Fruit fly (Drosophila melanogaster): ENCODE measurements around the gene B52.

The B52 gene

DNA sequence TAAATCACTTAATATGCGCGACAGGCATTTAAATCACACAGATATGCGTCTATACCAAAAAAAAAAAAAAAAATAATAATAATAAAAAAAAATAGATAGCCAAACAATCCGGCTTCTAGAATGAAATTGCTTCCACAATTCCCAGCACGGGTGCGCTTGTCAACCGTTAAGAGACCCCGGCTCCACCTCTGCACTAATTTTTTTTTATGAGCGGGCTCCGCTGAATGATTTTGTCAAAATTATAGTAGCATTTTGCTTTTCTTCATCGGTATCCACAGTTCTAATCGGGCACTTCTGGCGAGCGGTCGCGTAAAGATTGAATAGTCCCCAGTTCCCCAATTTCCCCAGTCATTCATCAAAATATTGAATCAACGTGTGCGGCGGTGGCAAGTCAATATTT is 45.3 kb downstream of the B52 start, which contains the start of gene Adgf-C:
TSS of gene Adgf-C (plus strand) at position 301 of the 400 bp plus-strand sequence.
- TF ChIP-seq dimm (GFP tag; IDR thresholded peaks at IDR 0.05) (no peak), yki (optimal IDR thresholded peaks at IDR 0.05) (no peak), CG9727 (GFP tag; optimal IDR thresholded peaks at IDR 0.05) (no peak), oc (tag; optimal IDR thresholded peaks at IDR 0.05) (no peak), CG7786 (GFP tag; optimal IDR thresholded peaks at IDR 0.05) (no peak), tup (GFP tag; optimal IDR thresholded peaks at IDR 0.05) (no peak), CG17385 (GFP tag; optimal IDR thresholded peaks at IDR 0.05) (no peak), Dek (tag; optimal IDR thresholded peaks at IDR 0.05) (no peak), CG17912 (GFP tag; optimal IDR thresholded peaks at IDR 0.05) (no peak), CG15073 (GFP tag; optimal IDR thresholded peaks at IDR 0.05) (no peak), chif (GFP tag; optimal IDR thresholded peaks at IDR 0.05) (no peak), insv (GFP tag; optimal IDR thresholded peaks at IDR 0.05) (no peak), lbe (GFP tag; optimal IDR thresholded peaks at IDR 0.05) (no peak), vnd (GFP tag; IDR thresholded peaks at IDR 0.05; ENCODE audit: partially characterized antibody) (no peak), CG6272 (GFP tag; IDR thresholded peaks at IDR 0.05) (no peak), zen (tag; optimal IDR thresholded peaks at IDR 0.05) (no peak), CG11398 (GFP tag; optimal IDR thresholded peaks at IDR 0.05) (no peak)

dm6 chr3R:13709839-13710238 is 48.7 kb downstream of the B52 start, which contains the start of gene Argp:
TSS of gene Argp (minus strand) at chr3R:13709939.
- TF ChIP-seq CG9215 (GFP tag; IDR thresholded peaks at IDR 0.05) = no peak
- no peak for TF ChIP-seq CG9932 (GFP tag; IDR thresholded peaks at IDR 0.05)
- TF ChIP-seq Hr51 (GFP tag; optimal IDR thresholded peaks at IDR 0.05) = no peak
- no peak for TF ChIP-seq CG13894 (tag; optimal IDR thresholded peaks at IDR 0.05)
- TF ChIP-seq fru (optimal IDR thresholded peaks at IDR 0.05) = no peak
- no peak for TF ChIP-seq vvl (GFP tag; IDR thresholded peaks at IDR 0.05)
- no peak for TF ChIP-seq corto (GFP tag; optimal IDR thresholded peaks at IDR 0.05)
- no peak for TF ChIP-seq klu (GFP tag; IDR thresholded peaks at IDR 0.05)
- TF ChIP-seq Ets97D (GFP tag; optimal IDR thresholded peaks at IDR 0.05) = no peak
- no peak for TF ChIP-seq CG8478 (optimal IDR thresholded peaks at IDR 0.05)
- no peak for TF ChIP-seq caup (GFP tag; optimal IDR thresholded peaks at IDR 0.05; ENCODE audit: severe bottlenecking)
- TF ChIP-seq Gsc (GFP tag; IDR thresholded peaks at IDR 0.05) = no peak
- TF ChIP-seq chif (GFP tag; optimal IDR thresholded peaks at IDR 0.05) = no peak
- no peak for TF ChIP-seq Side (GFP tag; optimal IDR thresholded peaks at IDR 0.05)

DNA sequence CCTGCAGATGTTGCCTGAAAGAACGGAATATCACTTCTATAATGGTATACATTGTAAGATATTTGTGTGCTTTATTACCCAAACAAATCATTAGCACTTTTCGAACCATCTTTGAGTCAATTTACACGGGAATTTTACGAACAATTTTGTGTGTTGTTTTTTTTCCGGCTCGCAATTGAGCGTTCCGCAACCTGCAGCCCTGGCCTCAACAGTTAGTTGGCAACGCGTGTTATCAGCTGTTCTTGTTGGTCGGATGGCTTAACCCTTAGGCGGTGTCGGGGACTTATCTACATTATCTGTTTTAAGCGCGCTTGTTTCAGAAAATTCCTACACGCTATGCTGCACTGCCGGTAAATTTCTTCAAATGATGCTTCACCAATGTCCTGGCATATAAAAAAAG is 49.5 kb downstream of the B52 start:
- TF ChIP-seq Kr (GFP tag; optimal IDR thresholded peaks at IDR 0.05) = no peak
- TF ChIP-seq CG18764 (GFP tag; optimal IDR thresholded peaks at IDR 0.05) = no peak
- no peak for TF ChIP-seq Hr3 (GFP tag; optimal IDR thresholded peaks at IDR 0.05)
- no peak for TF ChIP-seq jumu (GFP tag; optimal IDR thresholded peaks at IDR 0.05)
- TF ChIP-seq nerfin-2 (GFP tag; IDR thresholded peaks at IDR 0.05; ENCODE audit: partially characterized antibody) = peak; percentile 12; the same call in 1 of the 2 replicates
- no peak for TF ChIP-seq CG10274 (GFP tag; optimal IDR thresholded peaks at IDR 0.05)
- TF ChIP-seq sob (GFP tag; IDR thresholded peaks at IDR 0.05) = no peak
- TF ChIP-seq CG11696 (GFP tag; IDR thresholded peaks at IDR 0.05) = no peak
- TF ChIP-seq phol (tag; optimal IDR thresholded peaks at IDR 0.05) = no peak
- no peak for TF ChIP-seq MTF-1 (GFP tag; optimal IDR thresholded peaks at IDR 0.05; ENCODE audit: borderline replicate concordance)
- no peak for TF ChIP-seq CG6254 (GFP tag; optimal IDR thresholded peaks at IDR 0.05)
- no peak for TF ChIP-seq tin (GFP tag; optimal IDR thresholded peaks at IDR 0.05)
- peak; percentile 37 for TF ChIP-seq knrl (GFP tag; IDR thresholded peaks at IDR 0.05; ENCODE audit: partially characterized antibody)
- no peak for TF ChIP-seq CG2712 (tag; optimal IDR thresholded peaks at IDR 0.05)
- no peak for TF ChIP-seq Ada2b (GFP tag; IDR thresholded peaks at IDR 0.05)
- TF ChIP-seq CG13624 (GFP tag; optimal IDR thresholded peaks at IDR 0.05) = no peak
- TF ChIP-seq zf30C (GFP tag; optimal IDR thresholded peaks at IDR 0.05) = no peak
- no peak for TF ChIP-seq Taf1 (GFP tag; IDR thresholded peaks at IDR 0.05)
- TF ChIP-seq insv (GFP tag; optimal IDR thresholded peaks at IDR 0.05) = no peak
- TF ChIP-seq HmgZ (tag; optimal IDR thresholded peaks at IDR 0.05) = peak; percentile 21
- TF ChIP-seq Ssrp (tag; optimal IDR thresholded peaks at IDR 0.05) = no peak
- TF ChIP-seq D19B (GFP tag; optimal IDR thresholded peaks at IDR 0.05) = no peak
